Fruit fly (Drosophila melanogaster): ENCODE results near the gene PGRP-LB.

Gene PGRP-LB

dm6 chr3R:11435537-11436234, 24.7 kb downstream of the PGRP-LB start, which contains the start of the genes Exd2 and CG5281 (continued):
- TF ChIP-seq pnt (GFP tag; optimal IDR thresholded peaks at IDR 0.05) = peak; percentile 13
- no peak for TF ChIP-seq sc (optimal IDR thresholded peaks at IDR 0.05)
- TF ChIP-seq sc (GFP tag; optimal IDR thresholded peaks at IDR 0.05) = no peak
- peak; percentile 59 for TF ChIP-seq tin (GFP tag; optimal IDR thresholded peaks at IDR 0.05)
- TF ChIP-seq nau (GFP tag; optimal IDR thresholded peaks at IDR 0.05) = no peak
- no peak; the same call in 1 of the 2 replicates for TF ChIP-seq CG32772 (GFP tag; IDR thresholded peaks at IDR 0.05)
- TF ChIP-seq cwo (GFP tag; optimal IDR thresholded peaks at IDR 0.05) = peak; percentile 16
- TF ChIP-seq ac (GFP tag; optimal IDR thresholded peaks at IDR 0.05) = no peak
- TF ChIP-seq PHDP (tag; optimal IDR thresholded peaks at IDR 0.05) = peak; percentile 65
- no peak for TF ChIP-seq CG4282 (GFP tag; optimal IDR thresholded peaks at IDR 0.05)
- TF ChIP-seq CG18476 (GFP tag; optimal IDR thresholded peaks at IDR 0.05) = peak; percentile 41
- peak; percentile 66 for TF ChIP-seq CG33557 (GFP tag; optimal IDR thresholded peaks at IDR 0.05)
- peak; percentile 53 for TF ChIP-seq CG17359 (tag; optimal IDR thresholded peaks at IDR 0.05)
- peak; percentile 50 for TF ChIP-seq CG9817 (tag; optimal IDR thresholded peaks at IDR 0.05)
- no peak for TF ChIP-seq nerfin-2 (GFP tag; IDR thresholded peaks at IDR 0.05; ENCODE audit: partially characterized antibody)
- peak; percentile 91 for TF ChIP-seq Ets97D (GFP tag; optimal IDR thresholded peaks at IDR 0.05)
- TF ChIP-seq hb (GFP tag; IDR thresholded peaks at IDR 0.05; ENCODE audit: partially characterized antibody) = no peak
- peak; percentile 27 for TF ChIP-seq Bdp1 (GFP tag; optimal IDR thresholded peaks at IDR 0.05)
- TF ChIP-seq BtbVII (GFP tag; optimal IDR thresholded peaks at IDR 0.05) = no peak
- peak; percentile 42 for TF ChIP-seq CG10209 (GFP tag; optimal IDR thresholded peaks at IDR 0.05)
- TF ChIP-seq CG4360 (GFP tag; IDR thresholded peaks at IDR 0.05) = no peak
- no peak for TF ChIP-seq CG32767 (GFP tag; IDR thresholded peaks at IDR 0.05)
- no peak for TF ChIP-seq CG2678 (tag; optimal IDR thresholded peaks at IDR 0.05)
- TF ChIP-seq CG18011 (GFP tag; optimal IDR thresholded peaks at IDR 0.05) = peak; percentile 43
- TF ChIP-seq Oli (tag; optimal IDR thresholded peaks at IDR 0.05) = peak; percentile 48
- TF ChIP-seq dati (GFP tag; IDR thresholded peaks at IDR 0.05) = no peak
- no peak for TF ChIP-seq sens-2 (GFP tag; IDR thresholded peaks at IDR 0.05)
- TF ChIP-seq Atf-2 (GFP tag; optimal IDR thresholded peaks at IDR 0.05) = peak; percentile 48
- TF ChIP-seq CG9609 (GFP tag; optimal IDR thresholded peaks at IDR 0.05) = peak; percentile 37
- TF ChIP-seq dpn (GFP tag; optimal IDR thresholded peaks at IDR 0.05) = peak; percentile 41 to 50
- no peak for TF ChIP-seq HLHmδ (GFP tag; optimal IDR thresholded peaks at IDR 0.05)
- TF ChIP-seq Vsx1 (GFP tag; optimal IDR thresholded peaks at IDR 0.05) = no peak
- no peak for TF ChIP-seq dmrt99B (tag; optimal IDR thresholded peaks at IDR 0.05)
- TF ChIP-seq insv (GFP tag; optimal IDR thresholded peaks at IDR 0.05) = peak in 1 of 2 experiments; percentile 23
- TF ChIP-seq CrebB (tag; optimal IDR thresholded peaks at IDR 0.05) = peak; percentile 52
- TF ChIP-seq CG11398 (GFP tag; optimal IDR thresholded peaks at IDR 0.05) = no peak
- TF ChIP-seq pb (GFP tag; optimal IDR thresholded peaks at IDR 0.05) = no peak
- 0 out of 3 replicates have a peak, but pooled peaks have one; percentile 14 for TF ChIP-seq mld (GFP tag; IDR thresholded peaks at IDR 0.05; ENCODE audit: partially characterized antibody)
- no peak for TF ChIP-seq h (optimal IDR thresholded peaks at IDR 0.05)
- peak; percentile 62 for TF ChIP-seq tx (GFP tag; optimal IDR thresholded peaks at IDR 0.05)
- peak; percentile 65 for TF ChIP-seq Atf3 (GFP tag; optimal IDR thresholded peaks at IDR 0.05)
- TF ChIP-seq Hsf (GFP tag; optimal IDR thresholded peaks at IDR 0.05) = peak; percentile 67
- TF ChIP-seq grau (tag; optimal IDR thresholded peaks at IDR 0.05) = peak; percentile 68
- no peak for TF ChIP-seq ftz-f1 (GFP tag; optimal IDR thresholded peaks at IDR 0.05)
- no peak for TF ChIP-seq fru (optimal IDR thresholded peaks at IDR 0.05)
- peak; percentile 53 for TF ChIP-seq CG13123 (GFP tag; optimal IDR thresholded peaks at IDR 0.05)
- peak; percentile 12 for TF ChIP-seq CG10431 (GFP tag; optimal IDR thresholded peaks at IDR 0.05)
- TF ChIP-seq CG2116 (GFP tag; optimal IDR thresholded peaks at IDR 0.05) = peak; percentile 87
- TF ChIP-seq CG14710 (tag; optimal IDR thresholded peaks at IDR 0.05) = peak; percentile 94
- peak; percentile 44 for TF ChIP-seq CG3281 (GFP tag; optimal IDR thresholded peaks at IDR 0.05)
